Worm (Caenorhabditis elegans): ENCODE measurements around the gene ZK673.1.

DNA sequence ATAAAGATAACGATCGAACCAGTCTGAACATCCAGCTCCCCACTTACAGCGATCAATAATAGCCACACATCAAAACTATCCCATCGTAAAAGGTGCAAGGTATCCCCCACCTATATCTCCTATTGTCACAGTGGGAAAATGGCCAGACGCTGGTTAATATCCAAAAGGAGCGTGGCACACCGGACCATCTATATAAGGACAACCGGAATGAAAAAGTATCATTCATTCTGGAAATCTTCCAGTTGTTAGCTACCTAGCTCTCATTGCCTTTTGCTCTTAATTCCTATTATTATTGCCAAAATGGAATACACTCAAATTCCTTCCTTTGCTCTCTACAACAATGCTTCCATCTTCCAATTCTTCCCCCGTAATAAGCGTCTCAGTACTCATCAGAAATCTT, 34.0 kb downstream of the ZK673.1 start, which contains the start of gene ZK666.4:
- TF ChIP-seq flt-1 (GFP tag; IDR thresholded peaks at IDR 0.05) (no peak), T22C8.4 (GFP tag; IDR thresholded peaks at IDR 0.05) (no peak), cog-1 (tag; optimal IDR thresholded peaks at IDR 0.05) (no peak), ztf-23 (GFP tag; IDR thresholded peaks at IDR 0.05) (no peak), ref-1 (GFP tag; conservative IDR thresholded peaks at IDR 0.05) (no peak), tab-1 (GFP tag; IDR thresholded peaks at IDR 0.05) (no peak), klf-2 (GFP tag; conservative IDR thresholded peaks at IDR 0.05) (no peak), ztf-29 (GFP tag; IDR thresholded peaks at IDR 0.05) (no peak), med-1 (GFP tag; optimal IDR thresholded peaks at IDR 0.05; ENCODE audit: insufficient read depth) (no peak)
